Fruit fly (Drosophila melanogaster) whole organism: ENCODE data around the gene CG4210.

ENCODE experiments used
- CG8478 ChIP-seq: fragments of >200 bp; optimal IDR thresholded peaks from 2 replicates; lab custom pipeline; 2018; ENCODE audit warnings: inconsistent platforms
- Dll ChIP-seq: fragments of >200 bp; optimal IDR thresholded peaks from 2 replicates; lab custom pipeline; 2017
- EcR ChIP-seq, 2 experiments: fragments of >200 bp; optimal IDR thresholded peaks; 2 replicates each; lab custom pipeline; 2017; ENCODE audit warnings: missing biosample characterization in 2 of 2, missing genetic modification characterization in 2 of 2, missing genetic modification reagents in 2 of 2
- pan ChIP-seq: fragments of >200 bp; optimal IDR thresholded peaks from 2 replicates; lab custom pipeline; 2017
- psq ChIP-seq: fragments of >200 bp; optimal IDR thresholded peaks from 2 replicates; lab custom pipeline; 2017
- usp ChIP-seq: fragments of >200 bp; optimal IDR thresholded peaks from 2 replicates; lab custom pipeline; 2017; ENCODE audit warnings: missing biosample characterization, missing genetic modification characterization, mixed read lengths

The CG4210 gene

DNA sequence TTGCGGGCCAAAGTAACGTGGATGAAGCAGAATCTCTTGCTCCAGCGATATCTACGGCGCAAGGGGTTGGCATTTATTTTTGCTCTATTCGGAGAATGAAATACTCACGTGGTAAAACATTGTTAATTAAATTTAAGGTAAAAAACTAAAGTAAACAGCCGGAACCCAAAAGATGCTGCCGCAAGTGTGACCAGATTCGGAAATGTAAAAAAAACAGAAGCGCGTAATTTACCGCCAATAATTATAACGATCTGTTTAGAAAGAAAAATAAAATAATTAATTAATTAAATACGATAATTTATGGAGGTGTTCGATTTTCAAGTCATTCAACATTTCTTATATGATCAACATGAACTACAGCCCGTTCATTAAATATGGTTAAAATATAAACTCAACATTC, 9.2 kb downstream of the CG4210 start, which contains the start of gene Polr2G:
TSS of gene Polr2G (minus strand) at position 208 of the 400 bp plus-strand sequence.
- TF ChIP-seq CG8478 (no peak), Dll (lab: Kevin White, UChicago) (no peak), psq (lab: Kevin White, UChicago) (no peak), usp (GFP tag; lab: Kevin White, UChicago) (no peak), pan (lab: Kevin White, UChicago) (no peak), EcR (GFP tag; optimal IDR thresholded peaks at IDR 0.05; lab: Kevin White, UChicago) (no peak)

DNA sequence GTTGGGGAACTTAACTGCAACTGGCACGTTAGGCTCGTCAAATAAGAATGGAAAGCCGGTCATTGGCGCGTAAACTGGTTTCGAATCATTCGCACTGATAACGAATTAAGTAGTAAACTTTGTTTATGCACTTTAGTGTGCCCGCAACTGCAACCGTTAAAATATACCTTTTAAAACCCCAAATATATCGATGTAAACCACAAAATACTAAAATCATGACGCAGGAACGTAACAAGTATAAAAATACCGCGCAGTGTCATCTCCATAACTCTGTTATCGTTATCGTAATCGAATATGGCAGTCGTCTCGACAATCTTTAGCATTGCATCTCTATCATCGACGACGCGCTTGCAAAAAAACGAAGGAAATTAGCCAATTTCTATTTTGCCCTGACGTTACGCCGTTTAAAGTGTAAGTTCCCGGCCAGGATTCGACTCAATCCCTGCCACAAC, 11.5 kb downstream of the CG4210 start, which contains the start of the genes CG31344 and Caf1-55:
TSS of gene CG31344 (minus strand) at position 51 of the 452 bp plus-strand sequence.
TSS of gene Caf1-55 (plus strand) at position 298 of the 452 bp plus-strand sequence.
- TF ChIP-seq EcR (GFP tag; optimal IDR thresholded peaks at IDR 0.05; lab: Kevin White, UChicago) (no peak), psq (lab: Kevin White, UChicago) (no peak), CG8478 (no peak), pan (lab: Kevin White, UChicago) (no peak)

DNA sequence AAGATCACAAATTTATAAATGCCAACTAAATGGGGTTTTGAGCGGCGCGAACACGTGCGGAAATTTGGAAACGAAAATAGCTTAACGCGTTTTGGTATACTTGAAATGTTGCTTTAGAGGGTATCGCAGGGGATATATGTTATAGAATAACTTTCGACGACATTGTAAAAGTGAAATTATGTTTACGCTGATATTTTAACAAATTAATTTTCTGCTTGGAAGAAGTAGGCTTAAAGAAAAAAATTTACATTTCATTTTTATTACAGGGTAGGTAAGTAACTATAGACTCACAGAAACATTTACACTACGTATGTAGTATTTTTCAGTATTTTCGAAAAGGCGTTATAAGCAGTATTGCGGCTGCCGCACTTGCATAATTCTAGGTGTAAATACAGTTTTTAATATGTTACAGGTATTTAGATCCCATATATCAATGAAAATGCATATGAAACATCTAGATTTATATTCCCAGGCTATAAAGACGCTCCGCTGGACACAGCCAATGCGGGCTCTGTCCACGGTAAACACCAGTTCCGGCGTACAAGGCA, 15.6 kb downstream of the CG4210 start, which contains the start of the genes Art3 and mRpS10:
TSS of gene Art3 (minus strand) at position 80 of the 548 bp plus-strand sequence.
TSS of gene mRpS10 (plus strand) at position 337 of the 548 bp plus-strand sequence.
- TF ChIP-seq pan (lab: Kevin White, UChicago) (peak; percentile 98), psq (lab: Kevin White, UChicago) (no peak)

DNA sequence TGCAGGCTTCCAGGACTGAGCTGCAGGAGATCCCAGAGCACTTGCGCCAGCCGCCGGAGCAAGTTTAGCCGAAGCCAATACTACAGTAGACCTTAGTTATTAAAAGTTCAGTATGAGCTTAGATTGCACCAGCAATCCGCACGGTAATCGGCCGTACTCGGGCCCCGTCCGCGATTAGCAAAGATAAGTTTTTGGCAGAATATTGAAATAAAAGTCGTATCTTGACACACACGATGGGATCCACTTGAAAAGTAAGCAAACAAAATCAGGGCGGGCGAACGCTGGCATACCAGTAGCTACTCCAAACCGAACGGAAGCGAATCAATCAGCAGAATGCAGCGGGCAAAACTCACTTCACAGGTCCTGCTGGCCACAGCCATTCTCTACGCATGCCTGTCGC, 16.5 kb downstream of the CG4210 start, which contains the start of gene CG34316:
TSS of gene CG34316 (plus strand) at position 301 of the 400 bp plus-strand sequence.
- TF ChIP-seq psq (lab: Kevin White, UChicago): no peak
- no peak for TF ChIP-seq Dll (lab: Kevin White, UChicago)
- no peak for TF ChIP-seq EcR (GFP tag; optimal IDR thresholded peaks at IDR 0.05; lab: Kevin White, UChicago)
- no peak for TF ChIP-seq usp (GFP tag; lab: Kevin White, UChicago)
- no peak for TF ChIP-seq pan (lab: Kevin White, UChicago)
- no peak for TF ChIP-seq CG8478

DNA sequence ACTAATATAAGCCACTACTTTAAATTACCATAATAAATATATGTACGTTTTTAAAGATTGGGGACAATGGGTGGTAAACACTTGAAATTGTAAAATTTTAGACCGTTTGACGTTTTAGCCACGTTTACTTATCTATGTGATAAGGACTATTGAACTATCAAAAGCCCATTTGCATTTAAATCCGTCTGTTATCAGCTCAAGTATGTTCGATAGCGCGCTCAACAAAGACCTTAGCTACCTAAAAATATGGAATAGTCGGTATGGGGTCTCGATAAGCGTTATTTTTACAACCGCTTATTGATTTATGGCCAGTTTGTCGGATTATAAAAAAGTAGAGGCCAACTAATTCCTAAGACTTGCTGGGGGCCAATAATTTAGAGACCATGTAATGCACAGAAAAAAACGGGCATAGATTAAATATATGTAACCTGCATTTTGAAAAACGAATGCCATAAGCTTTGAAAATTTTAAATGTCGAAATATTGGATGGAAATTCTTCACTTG, 17.9 kb downstream of the CG4210 start:
- TF ChIP-seq EcR (GFP tag; optimal IDR thresholded peaks at IDR 0.05; lab: Kevin White, UChicago) (no peak), CG8478 (no peak), Dll (lab: Kevin White, UChicago) (no peak), usp (GFP tag; lab: Kevin White, UChicago) (no peak), psq (lab: Kevin White, UChicago) (no peak), pan (lab: Kevin White, UChicago) (no peak)

DNA sequence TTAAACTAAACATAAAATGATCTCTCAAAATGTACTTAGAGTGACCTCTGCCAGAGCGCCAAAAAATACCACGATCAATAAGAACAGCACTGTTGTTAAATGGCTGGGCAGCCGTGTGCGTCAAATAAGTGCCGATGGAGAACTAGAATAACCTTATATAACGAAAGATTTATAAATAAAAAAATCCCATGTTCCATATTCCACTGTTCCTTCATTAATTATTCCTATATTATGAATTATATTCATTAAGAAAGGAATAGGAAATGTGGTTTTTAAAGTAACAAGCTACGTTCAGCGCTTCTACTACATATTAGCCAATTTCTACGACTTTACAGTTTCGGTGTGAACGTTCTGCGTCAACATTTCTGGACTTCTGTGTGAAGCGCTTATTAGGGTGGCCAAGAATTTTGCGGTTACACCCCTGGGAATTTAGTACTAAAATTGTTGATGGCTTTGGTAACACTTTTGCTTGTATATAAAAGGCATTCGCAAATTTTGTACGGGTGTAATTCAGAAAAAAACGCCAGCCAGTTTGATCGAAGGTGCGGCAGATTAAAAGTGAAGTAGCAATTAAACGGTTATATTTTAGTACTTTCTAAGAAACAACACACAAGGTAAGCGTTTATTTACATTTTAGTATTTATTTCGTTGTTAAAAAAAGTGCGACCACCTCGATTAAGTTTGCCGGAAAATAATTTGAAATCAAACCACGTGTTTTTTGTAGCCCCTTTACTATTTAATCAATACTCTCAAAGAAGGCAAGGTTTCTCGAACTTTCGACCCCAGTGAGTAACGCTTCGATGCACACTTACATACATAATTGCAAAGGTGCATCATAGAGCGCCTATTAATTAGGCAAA, 28.6 kb downstream of the CG4210 start, which contains the start of the genes tefu and Hsc70-4:
TSS of gene tefu (minus strand) at position 51 of the 860 bp plus-strand sequence.
TSS of gene Hsc70-4 (plus strand) at position 502 of the 860 bp plus-strand sequence.
- no peak for TF ChIP-seq psq (lab: Kevin White, UChicago)

DNA sequence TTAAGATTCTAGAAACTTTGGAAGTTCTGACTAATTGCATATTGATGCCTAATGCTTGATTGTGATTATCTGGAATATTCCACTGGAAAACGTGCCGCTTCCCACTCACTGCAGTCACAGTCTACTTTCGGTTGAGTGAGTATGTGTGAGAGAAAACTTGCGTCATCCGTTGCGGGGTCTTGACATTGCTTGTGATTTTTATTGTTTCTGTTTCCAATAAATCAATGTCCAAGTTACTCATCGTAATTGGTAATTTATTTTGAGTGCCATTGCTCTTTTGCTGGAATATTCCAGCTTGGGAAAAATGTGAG, 29.2 kb downstream of the CG4210 start:
- no peak for TF ChIP-seq pan (lab: Kevin White, UChicago)
- TF ChIP-seq usp (GFP tag; lab: Kevin White, UChicago): no peak
- TF ChIP-seq EcR (GFP tag; optimal IDR thresholded peaks at IDR 0.05; lab: Kevin White, UChicago): no peak
- no peak for TF ChIP-seq CG8478
- TF ChIP-seq psq (lab: Kevin White, UChicago): no peak
- no peak for TF ChIP-seq Dll (lab: Kevin White, UChicago)

DNA sequence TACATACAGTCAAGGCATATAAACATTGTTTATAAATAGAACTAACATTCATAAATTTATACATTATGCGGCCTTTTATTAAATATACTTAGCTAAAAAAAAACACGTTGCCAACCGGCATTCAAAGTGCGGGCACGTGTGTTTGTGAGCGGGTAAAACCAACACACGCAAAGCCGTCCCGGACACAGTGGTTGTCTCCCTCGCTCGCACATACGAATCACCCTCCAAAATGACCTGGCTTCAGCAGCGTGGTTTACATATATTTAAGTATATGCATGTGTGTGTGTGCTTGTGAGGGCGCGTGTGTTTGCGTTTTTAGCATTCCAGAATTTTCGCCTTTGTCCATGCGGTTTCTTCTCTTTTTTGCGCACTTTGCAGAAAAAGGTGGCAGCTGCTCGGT, 29.7 kb downstream of the CG4210 start:
- TF ChIP-seq usp (GFP tag; lab: Kevin White, UChicago) (no peak), EcR (GFP tag; optimal IDR thresholded peaks at IDR 0.05; lab: Kevin White, UChicago) (no peak), CG8478 (peak; percentile 65)

DNA sequence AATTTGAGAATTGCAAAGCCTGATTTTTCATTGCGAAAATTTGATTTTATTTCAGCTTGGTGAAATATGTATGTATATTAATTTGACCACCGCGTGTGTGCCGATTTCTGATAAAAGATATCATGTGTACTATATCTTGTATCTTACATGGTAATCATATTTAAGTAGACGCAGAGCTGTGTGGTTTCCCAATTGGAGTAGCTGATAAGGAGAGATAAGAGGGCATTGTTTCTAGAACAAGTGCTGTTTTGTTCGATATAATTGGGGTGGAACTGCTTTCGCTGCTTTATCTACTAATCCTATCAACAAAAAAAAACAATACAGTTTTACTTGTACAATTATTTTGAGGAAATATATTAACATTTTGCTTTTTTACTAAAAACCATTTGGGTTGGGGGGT, 32.8 kb downstream of the CG4210 start:
- TF ChIP-seq Dll (lab: Kevin White, UChicago) (no peak), pan (lab: Kevin White, UChicago) (no peak), EcR (GFP tag; optimal IDR thresholded peaks at IDR 0.05; lab: Kevin White, UChicago) (no peak), CG8478 (no peak), usp (GFP tag; lab: Kevin White, UChicago) (no peak), psq (lab: Kevin White, UChicago) (no peak)

DNA sequence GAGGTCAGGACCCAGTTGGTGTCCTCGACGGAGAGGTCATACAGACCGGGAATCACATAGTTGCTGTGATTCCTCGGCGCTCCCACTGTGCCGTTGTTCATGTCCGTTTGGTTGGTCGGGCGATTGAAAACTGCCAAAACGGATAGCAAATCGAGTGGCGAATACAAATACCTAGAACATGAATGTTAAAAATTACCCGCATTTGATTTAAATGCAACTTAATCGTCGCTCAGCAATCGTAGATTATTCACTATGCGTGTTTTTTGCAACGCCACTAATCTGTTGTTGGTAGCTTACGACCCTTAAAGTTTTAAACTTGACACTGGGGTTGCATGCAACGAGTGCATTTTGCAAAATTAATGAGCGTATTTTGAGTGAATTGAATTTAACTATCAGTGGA, 35.3 kb downstream of the CG4210 start, which contains the start of gene Amt:
TSS of gene Amt (minus strand) at position 101 of the 400 bp plus-strand sequence.
- TF ChIP-seq Dll (lab: Kevin White, UChicago) (no peak), EcR (GFP tag; optimal IDR thresholded peaks at IDR 0.05; lab: Kevin White, UChicago) (no peak), CG8478 (no peak), psq (lab: Kevin White, UChicago) (no peak), usp (GFP tag; lab: Kevin White, UChicago) (no peak), pan (lab: Kevin White, UChicago) (no peak)

DNA sequence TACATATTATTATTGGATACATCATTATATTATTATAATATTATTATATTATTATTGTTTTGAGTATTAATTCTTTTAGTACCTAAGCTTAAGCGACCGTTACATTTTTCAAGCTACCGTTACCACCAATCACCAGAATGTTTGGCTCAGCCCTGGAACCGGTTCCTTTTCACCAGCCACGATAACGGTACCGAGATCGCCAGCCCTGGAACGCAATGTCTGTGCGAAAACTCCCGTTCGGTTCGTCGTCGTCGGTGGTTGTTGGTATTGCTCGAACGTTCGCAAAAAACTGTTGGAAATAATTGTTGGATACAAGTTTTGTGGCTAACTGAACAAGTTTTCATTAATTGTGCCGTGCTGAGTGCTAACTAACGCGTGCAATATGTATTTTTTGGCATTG, 36.0 kb downstream of the CG4210 start, which contains the start of gene CG42404:
TSS of gene CG42404 (plus strand) at position 360 of the 400 bp plus-strand sequence.
- TF ChIP-seq EcR (GFP tag; optimal IDR thresholded peaks at IDR 0.05; lab: Kevin White, UChicago) (no peak), Dll (lab: Kevin White, UChicago) (no peak), pan (lab: Kevin White, UChicago) (no peak), CG8478 (no peak), usp (GFP tag; lab: Kevin White, UChicago) (no peak), psq (lab: Kevin White, UChicago) (no peak)
